Worm (Caenorhabditis elegans): ENCODE results near the gene F23H12.5.

The F23H12.5 gene

DNA sequence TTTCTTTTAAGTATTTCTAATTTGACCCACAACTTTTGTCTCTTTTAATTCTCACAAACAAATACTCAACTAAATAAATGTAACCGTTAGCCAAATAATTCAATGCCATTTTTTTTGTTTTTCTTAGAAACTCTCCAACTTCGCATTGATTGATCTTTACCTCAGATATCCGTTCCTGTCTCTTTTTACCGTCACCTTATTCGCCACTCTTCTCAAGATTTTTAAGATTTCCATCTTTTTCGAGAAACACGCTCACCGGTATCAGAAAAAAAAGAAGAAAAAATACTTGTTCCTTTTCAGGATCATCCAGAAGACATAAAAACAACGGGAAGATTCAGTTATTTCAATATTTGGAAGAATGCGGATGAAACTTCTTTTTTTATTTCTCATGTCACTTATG, at the start of gene F23H12.5:
Gene F23H12.5 (plus strand): TSS at position 301 of the 400 bp plus-strand sequence.
- TF ChIP-seq hmbx-1 (tag; optimal IDR thresholded peaks at IDR 0.05), result no peak
- no peak for TF ChIP-seq tbx-37 (GFP tag; conservative IDR thresholded peaks at IDR 0.05)
- TF ChIP-seq B0310.2 (tag; optimal IDR thresholded peaks at IDR 0.05), result no peak
- no peak for TF ChIP-seq tra-4 (tag; optimal IDR thresholded peaks at IDR 0.05)
- no peak for TF ChIP-seq F13C5.2 (tag; optimal IDR thresholded peaks at IDR 0.05)
- no peak for TF ChIP-seq ceh-36 (tag; optimal IDR thresholded peaks at IDR 0.05)
- TF ChIP-seq hnd-1 (tag; optimal IDR thresholded peaks at IDR 0.05), result no peak
- TF ChIP-seq ama-1 (optimal IDR thresholded peaks at IDR 0.05), result no peak
- no peak for TF ChIP-seq aly-1 (tag; optimal IDR thresholded peaks at IDR 0.05)
- TF ChIP-seq tbx-11 (GFP tag; IDR thresholded peaks at IDR 0.05), result no peak
- TF ChIP-seq sea-1 (GFP tag; conservative IDR thresholded peaks at IDR 0.05), result no peak
- no peak for TF ChIP-seq ets-7 (tag; optimal IDR thresholded peaks at IDR 0.05)
- no peak for TF ChIP-seq flt-1 (GFP tag; IDR thresholded peaks at IDR 0.05)
- no peak for TF ChIP-seq ceh-13 (GFP tag; optimal IDR thresholded peaks at IDR 0.05)
- no peak for TF ChIP-seq hmg-4 (GFP tag; optimal IDR thresholded peaks at IDR 0.05)
- TF ChIP-seq scrt-1 (GFP tag; IDR thresholded peaks at IDR 0.05), result no peak
- TF ChIP-seq pes-1 (GFP tag; IDR thresholded peaks at IDR 0.05), result no peak

DNA sequence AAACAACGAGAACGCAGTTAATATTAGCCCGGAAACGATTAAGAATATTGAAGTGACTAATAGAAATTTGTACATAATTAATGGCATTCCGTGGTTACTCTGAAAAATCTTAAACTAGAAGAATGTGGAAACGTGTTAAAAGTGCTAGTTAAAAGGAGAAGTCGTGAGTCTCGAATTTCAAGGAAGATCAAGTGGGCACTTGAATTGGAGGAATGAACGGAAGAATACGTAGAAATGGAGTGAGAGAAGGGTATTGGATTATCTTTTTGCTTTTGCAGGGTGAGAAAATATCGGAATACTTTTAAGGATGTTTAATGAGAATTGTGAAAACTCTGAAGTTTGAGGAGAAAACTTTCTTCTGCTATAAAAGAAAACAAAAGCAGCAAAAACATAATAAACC, 48.2 kb upstream of the F23H12.5 start, which contains the start of gene hpo-30:
Gene hpo-30 (minus strand): TSS at position 101 of the 400 bp plus-strand sequence.
- TF ChIP-seq tra-4 (tag; optimal IDR thresholded peaks at IDR 0.05), result no peak
- TF ChIP-seq sea-1 (GFP tag; conservative IDR thresholded peaks at IDR 0.05), result no peak
- TF ChIP-seq hnd-1 (tag; optimal IDR thresholded peaks at IDR 0.05), result no peak
- no peak for TF ChIP-seq tbx-37 (GFP tag; conservative IDR thresholded peaks at IDR 0.05)
- TF ChIP-seq pes-1 (GFP tag; IDR thresholded peaks at IDR 0.05), result no peak
- no peak for TF ChIP-seq flt-1 (GFP tag; IDR thresholded peaks at IDR 0.05)
- no peak for TF ChIP-seq aly-1 (tag; optimal IDR thresholded peaks at IDR 0.05)
- TF ChIP-seq tbx-11 (GFP tag; IDR thresholded peaks at IDR 0.05), result no peak
- no peak for TF ChIP-seq hmg-4 (GFP tag; optimal IDR thresholded peaks at IDR 0.05)
- no peak for TF ChIP-seq scrt-1 (GFP tag; IDR thresholded peaks at IDR 0.05)
- TF ChIP-seq ama-1 (optimal IDR thresholded peaks at IDR 0.05), result no peak

DNA sequence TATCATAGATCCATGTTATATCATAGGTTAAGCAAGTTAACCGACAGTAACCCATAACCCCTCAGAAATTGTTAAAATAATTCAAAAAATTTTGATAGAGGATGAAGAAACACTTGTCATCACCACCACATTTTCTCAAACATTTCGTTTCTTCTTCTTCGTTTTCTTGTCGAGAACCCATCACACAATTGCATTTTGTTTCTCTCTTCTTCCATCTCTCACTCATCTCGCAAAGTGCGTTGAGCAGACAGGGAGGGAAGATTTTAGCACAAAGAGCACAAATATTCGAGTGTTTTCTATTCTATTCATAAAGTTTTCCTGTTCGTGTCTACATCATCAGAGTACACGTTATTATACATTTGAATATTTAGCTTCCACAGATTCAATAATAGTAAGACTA, 44.0 kb upstream of the F23H12.5 start:
- TF ChIP-seq tbx-11 (GFP tag; IDR thresholded peaks at IDR 0.05) (no peak), B0310.2 (tag; optimal IDR thresholded peaks at IDR 0.05) (no peak), hmbx-1 (tag; optimal IDR thresholded peaks at IDR 0.05) (no peak), ama-1 (optimal IDR thresholded peaks at IDR 0.05) (no peak), aly-1 (tag; optimal IDR thresholded peaks at IDR 0.05) (no peak), tra-4 (tag; optimal IDR thresholded peaks at IDR 0.05) (no peak)

DNA sequence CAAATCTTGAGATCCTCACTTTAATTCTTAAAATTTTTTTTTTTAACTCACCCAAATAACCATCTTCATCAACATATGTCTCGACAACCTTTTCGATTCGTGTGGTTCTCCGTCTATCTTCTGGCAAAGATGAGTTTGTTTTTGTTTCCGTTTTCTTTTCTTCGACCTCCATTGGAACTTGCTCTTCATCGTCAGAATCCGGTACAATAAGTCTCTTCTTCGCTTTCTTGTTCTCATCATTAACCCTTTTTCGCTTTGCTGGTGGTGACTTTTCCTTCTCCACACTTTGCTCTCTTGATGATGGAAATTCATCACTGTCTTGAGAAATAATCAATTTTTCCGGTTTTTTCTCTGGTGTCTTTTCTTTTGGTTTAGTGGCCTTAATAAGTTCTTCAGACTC, 42.4 kb upstream of the F23H12.5 start:
- TF ChIP-seq tbx-37 (GFP tag; conservative IDR thresholded peaks at IDR 0.05) (no peak), aly-1 (tag; optimal IDR thresholded peaks at IDR 0.05) (no peak), ceh-36 (tag; optimal IDR thresholded peaks at IDR 0.05) (no peak), hnd-1 (tag; optimal IDR thresholded peaks at IDR 0.05) (no peak), B0310.2 (tag; optimal IDR thresholded peaks at IDR 0.05) (no peak), hmbx-1 (tag; optimal IDR thresholded peaks at IDR 0.05) (no peak), hmg-4 (GFP tag; optimal IDR thresholded peaks at IDR 0.05) (no peak), ceh-13 (GFP tag; optimal IDR thresholded peaks at IDR 0.05) (no peak)

DNA sequence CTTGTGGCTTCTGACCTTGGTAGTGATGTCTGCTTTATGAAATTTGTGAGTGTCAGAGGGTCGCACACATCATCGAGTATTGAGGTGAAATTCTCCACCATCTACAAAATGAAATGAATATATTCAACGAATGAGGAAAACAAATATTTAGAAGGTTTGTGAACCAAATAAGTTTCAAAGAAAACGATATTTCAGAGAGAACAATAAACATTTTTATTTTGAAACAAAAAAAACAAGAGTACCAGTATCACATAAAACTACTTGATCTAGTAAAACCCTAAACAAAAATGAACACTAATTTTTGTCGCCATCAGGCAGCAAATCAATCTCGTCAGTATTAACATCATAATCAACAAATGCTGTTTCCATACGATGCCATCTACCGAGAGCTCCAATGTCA, 41.4 kb upstream of the F23H12.5 start, which contains the start of gene R04F11.3:
Gene R04F11.3 (minus strand): TSS at position 101 of the 400 bp plus-strand sequence.
- TF ChIP-seq tbx-37 (GFP tag; conservative IDR thresholded peaks at IDR 0.05), result no peak
- no peak for TF ChIP-seq ceh-36 (tag; optimal IDR thresholded peaks at IDR 0.05)

DNA sequence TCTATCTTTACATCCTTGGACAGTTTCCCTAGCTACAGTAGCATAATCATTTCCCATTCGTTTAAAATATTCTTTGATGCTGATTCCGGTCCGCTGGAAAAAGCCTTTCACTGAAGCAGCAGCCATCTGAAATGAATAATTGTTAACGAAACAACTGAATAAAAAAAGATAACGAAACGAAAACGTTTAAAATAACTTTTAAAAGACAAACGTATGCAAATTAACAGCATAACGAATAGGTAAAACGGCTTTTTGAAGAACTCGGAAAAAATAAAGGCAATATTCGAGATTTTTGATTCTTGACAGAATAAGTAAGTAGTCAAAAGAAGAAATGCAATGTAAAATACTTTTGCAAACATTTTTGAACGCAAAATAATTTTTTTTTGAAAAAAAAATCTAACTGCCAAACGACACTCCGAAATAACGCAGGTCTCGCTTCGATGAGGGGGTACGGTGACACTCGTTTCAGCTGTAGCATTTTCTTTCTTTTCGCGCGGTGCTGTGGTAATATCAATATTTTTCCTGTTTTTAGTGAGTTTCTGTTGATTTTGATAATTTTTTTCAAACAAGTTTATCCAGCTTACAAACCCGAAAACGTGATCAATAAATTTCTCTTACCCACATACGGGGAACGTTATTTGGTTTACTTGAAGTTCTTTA, 40.4 kb upstream of the F23H12.5 start, which contains the start of the genes R04F11.5 and R04F11.2:
Gene R04F11.5 (minus strand): TSS at position 126 of the 660 bp plus-strand sequence.
Gene R04F11.2 (plus strand): TSS at position 488 of the 660 bp plus-strand sequence.
- TF ChIP-seq pes-1 (GFP tag; IDR thresholded peaks at IDR 0.05), result 0 out of 2 replicates have a peak, but pooled peaks have one; percentile 31
- TF ChIP-seq scrt-1 (GFP tag; IDR thresholded peaks at IDR 0.05), result no peak
- TF ChIP-seq F13C5.2 (tag; optimal IDR thresholded peaks at IDR 0.05), result peak; percentile 15
- TF ChIP-seq ama-1 (optimal IDR thresholded peaks at IDR 0.05), result no peak

DNA sequence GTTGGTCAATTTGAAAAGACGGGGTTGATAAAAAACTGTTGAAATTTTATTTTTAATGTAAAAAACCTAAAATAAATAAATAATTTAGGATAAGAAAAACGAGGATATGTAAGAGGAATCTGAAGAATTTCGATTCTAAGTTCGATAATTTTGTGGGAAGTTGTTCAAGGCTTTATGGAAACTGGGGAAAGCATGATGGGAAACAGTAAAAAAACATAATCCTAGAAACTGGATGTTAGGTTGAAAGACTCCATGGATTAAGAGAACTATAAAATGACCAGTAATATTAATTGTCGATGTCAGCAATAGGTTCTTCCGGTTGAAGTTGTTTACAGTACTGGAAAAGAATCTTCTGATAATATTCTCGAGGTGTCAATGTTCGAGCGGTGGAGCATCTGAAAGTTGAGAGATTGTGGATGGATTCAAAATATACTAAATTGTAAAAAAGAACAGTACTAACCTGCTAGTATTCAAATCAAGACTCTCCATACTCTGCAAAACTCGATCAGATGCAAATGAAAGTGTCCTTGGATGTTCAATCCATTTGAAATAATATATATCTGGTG, 38.1 kb upstream of the F23H12.5 start:
- TF ChIP-seq ceh-36 (tag; optimal IDR thresholded peaks at IDR 0.05) (no peak), F13C5.2 (tag; optimal IDR thresholded peaks at IDR 0.05) (no peak), scrt-1 (GFP tag; IDR thresholded peaks at IDR 0.05) (no peak), flt-1 (GFP tag; IDR thresholded peaks at IDR 0.05) (no peak), hmg-4 (GFP tag; optimal IDR thresholded peaks at IDR 0.05) (no peak), B0310.2 (tag; optimal IDR thresholded peaks at IDR 0.05) (no peak), tbx-37 (GFP tag; conservative IDR thresholded peaks at IDR 0.05) (no peak), ets-7 (tag; optimal IDR thresholded peaks at IDR 0.05) (no peak), sea-1 (GFP tag; conservative IDR thresholded peaks at IDR 0.05) (no peak), pes-1 (GFP tag; IDR thresholded peaks at IDR 0.05) (no peak), tbx-11 (GFP tag; IDR thresholded peaks at IDR 0.05) (no peak), tra-4 (tag; optimal IDR thresholded peaks at IDR 0.05) (no peak), hnd-1 (tag; optimal IDR thresholded peaks at IDR 0.05) (no peak), ceh-13 (GFP tag; optimal IDR thresholded peaks at IDR 0.05) (no peak)

DNA sequence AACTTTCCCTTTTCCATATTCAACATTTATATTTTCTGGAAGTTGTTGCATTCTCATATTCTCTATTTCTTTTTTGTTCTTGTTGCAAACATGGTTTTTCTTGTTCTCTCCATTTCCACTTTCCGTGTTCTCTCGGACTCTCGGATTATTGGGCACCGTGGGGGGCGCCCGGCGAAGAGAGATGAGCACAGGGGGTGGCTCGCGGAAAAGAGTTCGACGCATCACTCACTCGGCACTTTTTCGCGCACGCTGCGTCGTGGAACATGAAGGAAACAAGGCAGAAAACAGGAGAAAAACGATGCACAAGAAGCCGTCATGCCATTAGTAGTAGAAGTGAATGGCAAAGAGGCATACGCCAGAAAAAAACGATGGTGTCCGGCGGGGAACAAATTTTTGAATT, 31.8 kb upstream of the F23H12.5 start:
- TF ChIP-seq ama-1 (optimal IDR thresholded peaks at IDR 0.05), result no peak
- no peak for TF ChIP-seq tbx-37 (GFP tag; conservative IDR thresholded peaks at IDR 0.05)
- TF ChIP-seq ceh-13 (GFP tag; optimal IDR thresholded peaks at IDR 0.05), result no peak
- no peak for TF ChIP-seq tra-4 (tag; optimal IDR thresholded peaks at IDR 0.05)
- no peak for TF ChIP-seq tbx-11 (GFP tag; IDR thresholded peaks at IDR 0.05)
- TF ChIP-seq scrt-1 (GFP tag; IDR thresholded peaks at IDR 0.05), result no peak
- no peak for TF ChIP-seq F13C5.2 (tag; optimal IDR thresholded peaks at IDR 0.05)
- no peak for TF ChIP-seq hmbx-1 (tag; optimal IDR thresholded peaks at IDR 0.05)
- no peak for TF ChIP-seq aly-1 (tag; optimal IDR thresholded peaks at IDR 0.05)
- no peak for TF ChIP-seq pes-1 (GFP tag; IDR thresholded peaks at IDR 0.05)
- TF ChIP-seq B0310.2 (tag; optimal IDR thresholded peaks at IDR 0.05), result no peak
- TF ChIP-seq flt-1 (GFP tag; IDR thresholded peaks at IDR 0.05), result no peak
- TF ChIP-seq sea-1 (GFP tag; conservative IDR thresholded peaks at IDR 0.05), result no peak
